2 fruit fly cellular contexts compared by ENCODE assay signal in genomic region chr2L:19079742-19080141, dm6.
A peak's percentile ranks its signal among the peaks of the same experiment; 100 is the strongest.
TF ChIP-seq lines count a peak whose summit lies in the region.

No protein-coding gene starts in this region.

- TF ChIP-seq CTCF in whole organism, embryonic (GFP tag; optimal IDR thresholded peaks at IDR 0.05; lab: Kevin White, UChicago) = no peak

TF ChIP-seq in whole organism, adult, 20 proteins besides CTCF, POLR2A, EP300 and RAD21:
- TF ChIP-seq Mnt (GFP tag; optimal IDR thresholded peaks at IDR 0.05; lab: Kevin White, UChicago) (no peak), kay (GFP tag; lab: Kevin White, UChicago; ENCODE audit: borderline replicate concordance) (peak; percentile 7)

TF ChIP-seq in whole organism, embryonic, 481 proteins besides CTCF, POLR2A, EP300 and RAD21:
- peak; percentile 88 for TF ChIP-seq ci (GFP tag; IDR thresholded peaks at IDR 0.05; lab: Robert Waterston, UW)
- TF ChIP-seq ATbp (GFP tag; optimal IDR thresholded peaks at IDR 0.05; lab: Kevin White, UChicago) = peak; percentile 5
- TF ChIP-seq CG12219 (GFP tag; optimal IDR thresholded peaks at IDR 0.05; lab: Kevin White, UChicago) = peak; percentile 25
- no peak for TF ChIP-seq Side (GFP tag; optimal IDR thresholded peaks at IDR 0.05; lab: Kevin White, UChicago)
- TF ChIP-seq Doc3 (GFP tag; IDR thresholded peaks at IDR 0.05; lab: Robert Waterston, UW; ENCODE audit: partially characterized antibody) = 0 out of 3 replicates have a peak, but pooled peaks have one; percentile 24
- no peak for TF ChIP-seq tgo (GFP tag; IDR thresholded peaks at IDR 0.05; lab: Robert Waterston, UW)
- peak; percentile 99 for TF ChIP-seq CG11504 (tag; optimal IDR thresholded peaks at IDR 0.05; lab: Kevin White, UChicago)
- TF ChIP-seq esg (GFP tag; conservative IDR thresholded peaks at IDR 0.05; lab: Robert Waterston, UW) = no peak
- no peak for TF ChIP-seq lov (optimal IDR thresholded peaks at IDR 0.05; lab: Kevin White, UChicago)
- TF ChIP-seq lov (GFP tag; IDR thresholded peaks at IDR 0.05; lab: Robert Waterston, UW) = 0 out of 3 replicates have a peak, but pooled peaks have one; percentile 47
- peak; percentile 8 for TF ChIP-seq CG6254 (GFP tag; optimal IDR thresholded peaks at IDR 0.05; lab: Kevin White, UChicago)
- peak; percentile 65 for TF ChIP-seq stwl (tag; optimal IDR thresholded peaks at IDR 0.05; lab: Kevin White, UChicago)
- peak; percentile 16 for TF ChIP-seq wek (GFP tag; optimal IDR thresholded peaks at IDR 0.05; lab: Kevin White, UChicago)
- peak; percentile 18; the same call in 1 of the 2 replicates for TF ChIP-seq bowl (GFP tag; IDR thresholded peaks at IDR 0.05; lab: Robert Waterston, UW)
- TF ChIP-seq HLHmδ (GFP tag; optimal IDR thresholded peaks at IDR 0.05; lab: Kevin White, UChicago) = no peak
- TF ChIP-seq Ets97D (GFP tag; optimal IDR thresholded peaks at IDR 0.05; lab: Kevin White, UChicago) = peak; percentile 59
- peak; percentile 7 for TF ChIP-seq org-1 (GFP tag; optimal IDR thresholded peaks at IDR 0.05; lab: Kevin White, UChicago)
- peak; percentile 31 for TF ChIP-seq Asciz (GFP tag; optimal IDR thresholded peaks at IDR 0.05; lab: Kevin White, UChicago)
- TF ChIP-seq sna (GFP tag; IDR thresholded peaks at IDR 0.05; lab: Robert Waterston, UW; ENCODE audit: partially characterized antibody) = peak; percentile 35; the same call in 1 of the 2 replicates
- 0 out of 2 replicates have a peak, but pooled peaks have one; percentile 10 for TF ChIP-seq slbo (GFP tag; IDR thresholded peaks at IDR 0.05; lab: Robert Waterston, UW)
- TF ChIP-seq phol (tag; optimal IDR thresholded peaks at IDR 0.05; lab: Kevin White, UChicago) = no peak
- TF ChIP-seq CG1603 (tag; optimal IDR thresholded peaks at IDR 0.05; lab: Kevin White, UChicago) = peak; percentile 33
- TF ChIP-seq Med (GFP tag; lab: Kevin White, UChicago) = peak; percentile 61
- TF ChIP-seq sima (GFP tag; optimal IDR thresholded peaks at IDR 0.05; lab: Kevin White, UChicago) = no peak
- TF ChIP-seq unpg (GFP tag; optimal IDR thresholded peaks at IDR 0.05; lab: Kevin White, UChicago) = peak; percentile 10
- TF ChIP-seq CG43689 (GFP tag; IDR thresholded peaks at IDR 0.05; lab: Robert Waterston, UW) = peak; percentile 41; the same call in 1 of the 2 replicates
- TF ChIP-seq MTF-1 (GFP tag; optimal IDR thresholded peaks at IDR 0.05; lab: Kevin White, UChicago; ENCODE audit: borderline replicate concordance) = peak; percentile 27
- 0 out of 2 replicates have a peak, but pooled peaks have one; percentile 4 for TF ChIP-seq HLH3B (GFP tag; IDR thresholded peaks at IDR 0.05; lab: Robert Waterston, UW)
- peak; percentile 35 for TF ChIP-seq cg (GFP tag; optimal IDR thresholded peaks at IDR 0.05; lab: Kevin White, UChicago)
- no peak for TF ChIP-seq Myb (GFP tag; optimal IDR thresholded peaks at IDR 0.05; lab: Kevin White, UChicago)
- TF ChIP-seq bsh (GFP tag; optimal IDR thresholded peaks at IDR 0.05; lab: Kevin White, UChicago) = peak in 1 of 2 experiments; percentile 22
- TF ChIP-seq MBD-R2 (GFP tag; IDR thresholded peaks at IDR 0.05; lab: Robert Waterston, UW) = 0 out of 2 replicates have a peak, but pooled peaks have one; percentile 21

Comparison
In these comparisons a context has a peak if more than half of its experiments do, and no peak if none do; other contexts are left out.
1. Of the 1 proteins assayed by ChIP-seq in both whole organism, embryonic and whole organism, adult: peak only in whole organism, embryonic: none; only in whole organism, adult: kay; in both: none; in neither: 0.